Fruit fly (Drosophila melanogaster) whole organism, pupa: ENCODE data around the gene CG3061.

Source experiments
- CG12605 ChIP-seq: fragments of 200-800 bp; sonication (Bioruptor generic); IDR thresholded peaks from 2 replicates; pipeline ENCODE4 v1.3.6; 2022; ENCODE audit warnings: missing biosample characterization, missing genetic modification characterization
- CG14655 ChIP-seq: fragments of 200-800 bp; sonication (Bioruptor generic); optimal IDR thresholded peaks from 3 replicates; lab custom pipeline; 2017; ENCODE audit warnings: mild to moderate bottlenecking, missing biosample characterization, missing genetic modification reagents, missing genetic modification characterization
- CG17806 ChIP-seq: fragments of 200-800 bp; sonication (Bioruptor generic); optimal IDR thresholded peaks from 2 replicates; lab custom pipeline; 2018; ENCODE audit warnings: missing biosample characterization, mild to moderate bottlenecking, missing genetic modification characterization, moderate library complexity
- CG4496 ChIP-seq: fragments of 200-800 bp; sonication (Bioruptor generic); IDR thresholded peaks from 3 replicates; pipeline ENCODE4 v1.3.6; 2022; ENCODE audit warnings: missing biosample characterization, missing genetic modification characterization
- CG8159 ChIP-seq: fragments of 200-800 bp; sonication (Bioruptor generic); optimal IDR thresholded peaks from 3 replicates; lab custom pipeline; 2018; ENCODE audit warnings: missing biosample characterization, mild to moderate bottlenecking, missing genetic modification characterization, moderate library complexity
- D1 ChIP-seq: fragments of 200-800 bp; sonication (Bioruptor generic); optimal IDR thresholded peaks from 2 replicates; lab custom pipeline; 2018; ENCODE audit warnings: missing biosample characterization, mild to moderate bottlenecking, missing genetic modification characterization, moderate library complexity

DNA sequence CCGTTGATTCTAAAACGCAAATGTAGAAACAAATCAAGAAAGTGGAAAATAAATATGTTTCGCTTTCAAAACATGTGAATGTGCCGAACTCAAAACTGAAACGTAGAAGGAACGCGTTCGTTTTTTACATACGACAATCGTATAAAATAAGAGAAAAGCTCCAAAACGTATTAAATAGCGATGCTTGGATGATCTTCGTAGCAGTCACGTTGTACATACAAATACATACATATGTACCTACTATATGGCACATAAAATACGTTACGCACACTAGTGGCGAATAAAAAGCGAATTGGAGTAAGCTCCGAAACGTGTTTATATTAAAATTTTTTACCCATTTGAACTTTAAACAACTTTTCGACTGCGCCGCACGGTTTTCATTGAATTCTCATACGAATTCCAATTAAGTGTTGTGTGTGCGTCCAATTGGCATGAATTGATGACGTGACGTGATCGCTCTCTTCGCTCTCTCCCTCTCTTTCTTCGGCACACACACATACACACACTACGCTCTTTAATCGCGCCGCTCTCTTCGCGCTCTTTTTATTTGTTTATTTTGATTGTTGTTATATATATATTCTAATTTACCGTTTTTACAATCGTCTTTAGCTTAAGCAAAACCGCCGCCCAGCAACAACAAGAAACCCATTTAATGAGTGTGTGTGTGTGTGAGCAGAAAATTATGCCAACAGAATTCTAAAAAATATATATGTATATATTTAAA is 25.1 kb downstream of the CG3061 start:
- TF ChIP-seq CG14655 (GFP tag; lab: Kevin White, UChicago) (no peak), D1 (tag; lab: Kevin White, UChicago) (no peak), CG12605 (GFP tag; lab: Robert Waterston, UW) (0 out of 2 replicates have a peak, but pooled peaks have one; percentile 28), CG4496 (no peak), CG17806 (tag; lab: Kevin White, UChicago) (no peak), CG8159 (tag; lab: Kevin White, UChicago) (no peak)
